Worm (Caenorhabditis elegans): ENCODE measurements around the gene R13D11.4.

Gene R13D11.4

ce11 chrV:810281-810862 lies at the start of gene R13D11.4:
TSS of gene R13D11.4 (plus strand) at chrV:810812.
- no peak for TF ChIP-seq tra-4 (tag; optimal IDR thresholded peaks at IDR 0.05)
- TF ChIP-seq hmg-4 (GFP tag; optimal IDR thresholded peaks at IDR 0.05): no peak
- no peak for TF ChIP-seq F13C5.2 (tag; optimal IDR thresholded peaks at IDR 0.05)
- TF ChIP-seq sea-1 (GFP tag; conservative IDR thresholded peaks at IDR 0.05): no peak
- TF ChIP-seq hnd-1 (tag; optimal IDR thresholded peaks at IDR 0.05): no peak
- TF ChIP-seq ceh-36 (tag; optimal IDR thresholded peaks at IDR 0.05): no peak
- no peak for TF ChIP-seq tbx-37 (GFP tag; conservative IDR thresholded peaks at IDR 0.05)
- no peak for TF ChIP-seq ets-7 (tag; optimal IDR thresholded peaks at IDR 0.05)
- no peak for TF ChIP-seq pes-1 (GFP tag; IDR thresholded peaks at IDR 0.05)
- TF ChIP-seq hmbx-1 (tag; optimal IDR thresholded peaks at IDR 0.05): no peak
- TF ChIP-seq ceh-13 (GFP tag; optimal IDR thresholded peaks at IDR 0.05): no peak
- TF ChIP-seq flt-1 (GFP tag; IDR thresholded peaks at IDR 0.05): no peak
- TF ChIP-seq tbx-11 (GFP tag; IDR thresholded peaks at IDR 0.05): no peak
- TF ChIP-seq scrt-1 (GFP tag; IDR thresholded peaks at IDR 0.05): no peak
- no peak for TF ChIP-seq B0310.2 (tag; optimal IDR thresholded peaks at IDR 0.05)
- TF ChIP-seq aly-1 (tag; optimal IDR thresholded peaks at IDR 0.05): no peak
- TF ChIP-seq ama-1 (optimal IDR thresholded peaks at IDR 0.05): no peak

ce11 chrV:761235-761634 lies 49.4 kb upstream of the R13D11.4 start, which contains the start of gene C05E4.15:
TSS of gene C05E4.15 (minus strand) at chrV:761335.
- TF ChIP-seq hnd-1 (tag; optimal IDR thresholded peaks at IDR 0.05) (no peak), F13C5.2 (tag; optimal IDR thresholded peaks at IDR 0.05) (no peak), aly-1 (tag; optimal IDR thresholded peaks at IDR 0.05) (no peak)

- TF ChIP-seq tbx-11 (GFP tag; IDR thresholded peaks at IDR 0.05) (no peak), tra-4 (tag; optimal IDR thresholded peaks at IDR 0.05) (no peak), ceh-13 (GFP tag; optimal IDR thresholded peaks at IDR 0.05) (no peak), ets-7 (tag; optimal IDR thresholded peaks at IDR 0.05) (no peak), flt-1 (GFP tag; IDR thresholded peaks at IDR 0.05) (no peak), hnd-1 (tag; optimal IDR thresholded peaks at IDR 0.05) (no peak), aly-1 (tag; optimal IDR thresholded peaks at IDR 0.05) (no peak), hmg-4 (GFP tag; optimal IDR thresholded peaks at IDR 0.05) (no peak), B0310.2 (tag; optimal IDR thresholded peaks at IDR 0.05) (no peak)
Observed at ce11 chrV:761882-762281, 48.7 kb upstream of the R13D11.4 start, which contains the start of gene C05E4.12. TSS of gene C05E4.12 (minus strand) at chrV:761982.

- no peak for TF ChIP-seq sea-1 (GFP tag; conservative IDR thresholded peaks at IDR 0.05)
- no peak for TF ChIP-seq F13C5.2 (tag; optimal IDR thresholded peaks at IDR 0.05)
- no peak for TF ChIP-seq flt-1 (GFP tag; IDR thresholded peaks at IDR 0.05)
- no peak for TF ChIP-seq tra-4 (tag; optimal IDR thresholded peaks at IDR 0.05)
- no peak for TF ChIP-seq tbx-37 (GFP tag; conservative IDR thresholded peaks at IDR 0.05)
Observed at ce11 chrV:762340-762739, 48.3 kb upstream of the R13D11.4 start, which contains the start of gene srp-2. TSS of gene srp-2 (plus strand) at chrV:762640.

ce11 chrV:764732-765131 lies 45.9 kb upstream of the R13D11.4 start, which contains the start of gene str-238:
TSS of gene str-238 (plus strand) at chrV:765032.
- TF ChIP-seq hmg-4 (GFP tag; optimal IDR thresholded peaks at IDR 0.05): no peak
- TF ChIP-seq flt-1 (GFP tag; IDR thresholded peaks at IDR 0.05): no peak
- no peak for TF ChIP-seq hnd-1 (tag; optimal IDR thresholded peaks at IDR 0.05)
- no peak for TF ChIP-seq F13C5.2 (tag; optimal IDR thresholded peaks at IDR 0.05)
- no peak for TF ChIP-seq ceh-36 (tag; optimal IDR thresholded peaks at IDR 0.05)
- no peak for TF ChIP-seq scrt-1 (GFP tag; IDR thresholded peaks at IDR 0.05)
- no peak for TF ChIP-seq tbx-11 (GFP tag; IDR thresholded peaks at IDR 0.05)
- TF ChIP-seq hmbx-1 (tag; optimal IDR thresholded peaks at IDR 0.05): no peak
- TF ChIP-seq tra-4 (tag; optimal IDR thresholded peaks at IDR 0.05): no peak

ce11 chrV:772210-772609 lies 38.4 kb upstream of the R13D11.4 start:
- no peak for TF ChIP-seq ceh-36 (tag; optimal IDR thresholded peaks at IDR 0.05)
- TF ChIP-seq tra-4 (tag; optimal IDR thresholded peaks at IDR 0.05): no peak
- TF ChIP-seq ama-1 (optimal IDR thresholded peaks at IDR 0.05): no peak
- no peak for TF ChIP-seq tbx-37 (GFP tag; conservative IDR thresholded peaks at IDR 0.05)
- no peak for TF ChIP-seq scrt-1 (GFP tag; IDR thresholded peaks at IDR 0.05)
- no peak for TF ChIP-seq flt-1 (GFP tag; IDR thresholded peaks at IDR 0.05)
- TF ChIP-seq aly-1 (tag; optimal IDR thresholded peaks at IDR 0.05): no peak
- TF ChIP-seq pes-1 (GFP tag; IDR thresholded peaks at IDR 0.05): no peak
- no peak for TF ChIP-seq hmg-4 (GFP tag; optimal IDR thresholded peaks at IDR 0.05)
- no peak for TF ChIP-seq ceh-13 (GFP tag; optimal IDR thresholded peaks at IDR 0.05)
- TF ChIP-seq F13C5.2 (tag; optimal IDR thresholded peaks at IDR 0.05): no peak
- no peak for TF ChIP-seq hmbx-1 (tag; optimal IDR thresholded peaks at IDR 0.05)
- TF ChIP-seq B0310.2 (tag; optimal IDR thresholded peaks at IDR 0.05): no peak
- TF ChIP-seq tbx-11 (GFP tag; IDR thresholded peaks at IDR 0.05): no peak
- no peak for TF ChIP-seq hnd-1 (tag; optimal IDR thresholded peaks at IDR 0.05)
- no peak for TF ChIP-seq sea-1 (GFP tag; conservative IDR thresholded peaks at IDR 0.05)
- TF ChIP-seq ets-7 (tag; optimal IDR thresholded peaks at IDR 0.05): no peak

- TF ChIP-seq hnd-1 (tag; optimal IDR thresholded peaks at IDR 0.05) (no peak), F13C5.2 (tag; optimal IDR thresholded peaks at IDR 0.05) (peak; percentile 34), ama-1 (optimal IDR thresholded peaks at IDR 0.05) (no peak)
Observed at ce11 chrV:773256-773655, 37.4 kb upstream of the R13D11.4 start, which contains the start of gene sti-1. TSS of gene sti-1 (plus strand) at chrV:773518.

- no peak for TF ChIP-seq flt-1 (GFP tag; IDR thresholded peaks at IDR 0.05)
- no peak for TF ChIP-seq tbx-37 (GFP tag; conservative IDR thresholded peaks at IDR 0.05)
- TF ChIP-seq sea-1 (GFP tag; conservative IDR thresholded peaks at IDR 0.05): no peak
- TF ChIP-seq pes-1 (GFP tag; IDR thresholded peaks at IDR 0.05): no peak
- TF ChIP-seq ets-7 (tag; optimal IDR thresholded peaks at IDR 0.05): no peak
- no peak for TF ChIP-seq hmg-4 (GFP tag; optimal IDR thresholded peaks at IDR 0.05)
Observed at ce11 chrV:774341-774740, 36.3 kb upstream of the R13D11.4 start.
